Fruit fly (Drosophila melanogaster) whole organism, adult: ENCODE results near the gene rtv.

Experiments
- CG5204 ChIP-seq: fragments of 200-800 bp; sonication (Bioruptor generic); optimal IDR thresholded peaks from 2 replicates; lab custom pipeline; 2016; ENCODE audit warnings: missing biosample characterization, missing genetic modification characterization
- bab1 ChIP-seq: fragments of 200-800 bp; sonication (Bioruptor generic); optimal IDR thresholded peaks from 3 replicates; lab custom pipeline; 2019; ENCODE audit warnings: missing biosample characterization, mild to moderate bottlenecking, missing genetic modification characterization, moderate library complexity

DNA sequence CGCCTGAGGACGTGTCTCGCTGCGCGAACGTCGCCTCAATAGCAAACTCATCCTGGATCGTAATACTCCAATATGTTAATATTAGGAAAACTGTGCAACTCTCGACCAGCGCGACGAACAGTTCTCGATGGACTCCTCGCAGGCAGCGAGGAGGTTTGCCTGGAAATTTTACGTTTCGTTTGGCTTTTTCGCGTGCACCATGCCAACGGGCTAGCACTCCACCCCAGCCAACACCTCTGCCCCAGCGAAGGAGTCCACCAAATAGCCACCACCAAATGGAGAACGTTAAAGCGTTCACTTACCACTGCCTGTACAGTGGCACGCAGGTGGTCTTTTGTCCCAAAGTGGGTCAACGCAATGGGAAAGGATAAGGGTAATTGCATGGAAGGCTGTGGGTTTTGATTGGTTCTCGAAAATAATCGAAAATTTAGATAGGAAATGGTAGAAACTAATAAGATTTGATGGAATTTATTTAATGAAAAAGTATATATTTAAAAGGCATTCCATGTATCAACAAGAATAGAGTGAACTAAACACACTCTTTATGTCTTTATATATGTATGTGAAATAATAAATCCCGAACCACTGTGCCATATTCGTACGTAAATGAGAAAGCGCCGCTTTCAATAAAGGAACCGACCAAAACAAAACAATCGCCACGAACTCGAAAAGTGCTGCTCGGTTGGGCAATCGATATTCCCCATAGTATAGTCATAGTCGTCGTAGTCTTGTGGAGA is 6.1 kb upstream of the rtv start, which contains the start of gene CG32668:
- no peak for TF ChIP-seq bab1
- TF ChIP-seq CG5204, result no peak
